Fruit fly (Drosophila melanogaster): ENCODE results near the gene CG33725.

The CG33725 gene

dm6 chr3L:12484948-12485347, 2.5 kb downstream of the CG33725 start, which contains the start of gene CG10663 (continued):
- TF ChIP-seq tin (GFP tag; optimal IDR thresholded peaks at IDR 0.05), result no peak
- no peak for TF ChIP-seq esg (GFP tag; conservative IDR thresholded peaks at IDR 0.05)
- no peak for TF ChIP-seq dpn (GFP tag; optimal IDR thresholded peaks at IDR 0.05)
- TF ChIP-seq CG17912 (GFP tag; optimal IDR thresholded peaks at IDR 0.05), result no peak
- TF ChIP-seq CG13624 (GFP tag; optimal IDR thresholded peaks at IDR 0.05), result peak; percentile 10
- 0 out of 2 replicates have a peak, but pooled peaks have one; percentile 27 for TF ChIP-seq Atf6 (GFP tag; IDR thresholded peaks at IDR 0.05)
- TF ChIP-seq gem (tag; optimal IDR thresholded peaks at IDR 0.05), result peak; percentile 5
- no peak for TF ChIP-seq CG1832 (GFP tag; optimal IDR thresholded peaks at IDR 0.05)
- no peak for TF ChIP-seq YL-1 (GFP tag; optimal IDR thresholded peaks at IDR 0.05)
- no peak for TF ChIP-seq pan (optimal IDR thresholded peaks at IDR 0.05)
- TF ChIP-seq pan (GFP tag; optimal IDR thresholded peaks at IDR 0.05 in 1 of 2, IDR thresholded peaks at IDR 0.05 in 1 of 2), result peak in 1 of 2 experiments; percentile 32
- no peak for TF ChIP-seq CG3407 (GFP tag; optimal IDR thresholded peaks at IDR 0.05)
- 0 out of 3 replicates have a peak, but pooled peaks have one; percentile 43 for TF ChIP-seq Optix (GFP tag; IDR thresholded peaks at IDR 0.05)
- no peak for TF ChIP-seq CG1647 (GFP tag; optimal IDR thresholded peaks at IDR 0.05)
- TF ChIP-seq CG6683 (GFP tag; optimal IDR thresholded peaks at IDR 0.05), result no peak
- no peak for TF ChIP-seq CG8388 (GFP tag; optimal IDR thresholded peaks at IDR 0.05)
- TF ChIP-seq hb (GFP tag; IDR thresholded peaks at IDR 0.05; ENCODE audit: partially characterized antibody), result peak; percentile 51; the same call in 1 of the 3 replicates
- peak; percentile 32; the same call in 1 of the 2 replicates for TF ChIP-seq CG32532 (GFP tag; IDR thresholded peaks at IDR 0.05)
- TF ChIP-seq al (GFP tag; IDR thresholded peaks at IDR 0.05), result no peak
- TF ChIP-seq Ada2b (GFP tag; IDR thresholded peaks at IDR 0.05), result peak; percentile 28
- no peak for TF ChIP-seq Tbp (GFP tag; optimal IDR thresholded peaks at IDR 0.05)
- peak; percentile 4 for TF ChIP-seq CG7839 (tag; optimal IDR thresholded peaks at IDR 0.05)
- TF ChIP-seq vfl (GFP tag; optimal IDR thresholded peaks at IDR 0.05), result no peak
- no peak for TF ChIP-seq CG13424 (tag; optimal IDR thresholded peaks at IDR 0.05)
- no peak for TF ChIP-seq HLH54F (GFP tag; optimal IDR thresholded peaks at IDR 0.05)
- no peak for TF ChIP-seq Hmx (GFP tag; optimal IDR thresholded peaks at IDR 0.05)
- TF ChIP-seq gfzf (GFP tag; optimal IDR thresholded peaks at IDR 0.05), result no peak
- no peak for TF ChIP-seq CG3995 (GFP tag; optimal IDR thresholded peaks at IDR 0.05)
- TF ChIP-seq CG9797 (GFP tag; optimal IDR thresholded peaks at IDR 0.05), result no peak
- no peak for TF ChIP-seq ab (GFP tag; optimal IDR thresholded peaks at IDR 0.05)
- TF ChIP-seq unc-4 (GFP tag; IDR thresholded peaks at IDR 0.05; ENCODE audit: partially characterized antibody), result no peak
- no peak for TF ChIP-seq CG30403 (GFP tag; optimal IDR thresholded peaks at IDR 0.05)
- TF ChIP-seq CG12155 (GFP tag; optimal IDR thresholded peaks at IDR 0.05), result no peak
- no peak for TF ChIP-seq CG10267 (tag; optimal IDR thresholded peaks at IDR 0.05)
- TF ChIP-seq CG11695 (GFP tag; IDR thresholded peaks at IDR 0.05), result peak; percentile 43; the same call in 1 of the 3 replicates
- TF ChIP-seq croc (GFP tag; conservative IDR thresholded peaks at IDR 0.05), result no peak
- TF ChIP-seq CG6689 (GFP tag; IDR thresholded peaks at IDR 0.05), result peak; percentile 14; the same call in 1 of the 2 replicates
- TF ChIP-seq CkIIα-i1 (GFP tag; IDR thresholded peaks at IDR 0.05), result no peak
- no peak for TF ChIP-seq CG4730 (GFP tag; IDR thresholded peaks at IDR 0.05)
- TF ChIP-seq ash1 (GFP tag; optimal IDR thresholded peaks at IDR 0.05), result no peak
- TF ChIP-seq Nf-YC (tag; optimal IDR thresholded peaks at IDR 0.05), result no peak
- peak; percentile 22 for TF ChIP-seq Antp (GFP tag; optimal IDR thresholded peaks at IDR 0.05)
- TF ChIP-seq CG16863 (GFP tag; optimal IDR thresholded peaks at IDR 0.05), result peak; percentile 10
- no peak for TF ChIP-seq CG7987 (GFP tag; optimal IDR thresholded peaks at IDR 0.05)
- peak; percentile 45; the same call in 1 of the 2 replicates for TF ChIP-seq nerfin-2 (GFP tag; IDR thresholded peaks at IDR 0.05; ENCODE audit: partially characterized antibody)
- no peak for TF ChIP-seq inv (GFP tag; IDR thresholded peaks at IDR 0.05; ENCODE audit: partially characterized antibody)
